Fruit fly (Drosophila melanogaster) whole organism, embryonic: ENCODE measurements around the gene CG8861.

Experiments used
- Blimp-1 ChIP-seq: fragments of 200-800 bp; sonication (Bioruptor generic); optimal IDR thresholded peaks from 3 replicates; lab custom pipeline; 2018; ENCODE audit warnings: missing biosample characterization, missing genetic modification characterization, mild to moderate bottlenecking, moderate library complexity, missing genetic modification reagents
- CG10979 ChIP-seq: fragments of 200-800 bp; sonication (Bioruptor generic); optimal IDR thresholded peaks from 2 replicates; lab custom pipeline; 2018; ENCODE audit warnings: missing biosample characterization, mild to moderate bottlenecking, missing genetic modification characterization, moderate library complexity
- CG13287 ChIP-seq: fragments of 200-800 bp; sonication (Bioruptor generic); IDR thresholded peaks from 2 replicates; pipeline ENCODE4 v1.3.6; 2022; ENCODE audit warnings: missing biosample characterization, missing genetic modification characterization; ENCODE audit not compliant: partially characterized antibody
- CG14441 ChIP-seq: fragments of 200-800 bp; sonication (Bioruptor generic); IDR thresholded peaks from 2 replicates; pipeline ENCODE4 v1.3.6; 2022; ENCODE audit warnings: missing biosample characterization, missing genetic modification characterization
- CG1602 ChIP-seq: fragments of 200-800 bp; sonication (Bioruptor generic); optimal IDR thresholded peaks from 3 replicates; lab custom pipeline; 2016; ENCODE audit warnings: missing biosample characterization, missing genetic modification characterization
- CG1603 ChIP-seq: fragments of 200-800 bp; sonication (Bioruptor generic); optimal IDR thresholded peaks from 2 replicates; lab custom pipeline; 2019; ENCODE audit warnings: missing biosample characterization, mild to moderate bottlenecking, missing genetic modification characterization, moderate library complexity
- CG2120 ChIP-seq: fragments of 200-800 bp; sonication (Bioruptor generic); optimal IDR thresholded peaks from 3 replicates; lab custom pipeline; 2016; ENCODE audit warnings: missing biosample characterization, missing genetic modification characterization
- CG2712 ChIP-seq: fragments of 200-800 bp; optimal IDR thresholded peaks from 3 replicates; lab custom pipeline; 2019; ENCODE audit warnings: missing biosample characterization, mild to moderate bottlenecking, missing genetic modification characterization, moderate library complexity
- CG2875 ChIP-seq: fragments of 200-800 bp; sonication (Bioruptor generic); optimal IDR thresholded peaks from 2 replicates; lab custom pipeline; 2017; ENCODE audit warnings: missing biosample characterization, mild to moderate bottlenecking, missing genetic modification characterization, missing genetic modification reagents
- CG30431 ChIP-seq: fragments of 200-800 bp; sonication (Bioruptor generic); optimal IDR thresholded peaks from 2 replicates; lab custom pipeline; 2017; ENCODE audit warnings: missing biosample characterization, missing genetic modification characterization
- CG31224 ChIP-seq: fragments of 200-800 bp; sonication (Bioruptor generic); IDR thresholded peaks from 2 replicates; pipeline ENCODE4 v1.3.6; 2022; ENCODE audit warnings: missing biosample characterization, missing genetic modification characterization
- CG32532 ChIP-seq: fragments of 200-800 bp; sonication (Bioruptor generic); IDR thresholded peaks from 2 replicates; pipeline ENCODE4 v1.3.6; 2022; ENCODE audit warnings: missing biosample characterization, missing genetic modification characterization
- CG33557 ChIP-seq: fragments of 200-800 bp; sonication (Bioruptor generic); optimal IDR thresholded peaks from 2 replicates; lab custom pipeline; 2019; ENCODE audit warnings: missing biosample characterization, mild to moderate bottlenecking, missing genetic modification characterization, moderate library complexity
- CG3847 ChIP-seq: fragments of 200-800 bp; sonication (Bioruptor generic); IDR thresholded peaks from 2 replicates; pipeline ENCODE4 v1.3.6; 2022; ENCODE audit warnings: missing biosample characterization, missing genetic modification characterization
- CG4328 ChIP-seq: fragments of 200-800 bp; sonication (Bioruptor generic); optimal IDR thresholded peaks from 3 replicates; lab custom pipeline; 2017; ENCODE audit warnings: missing biosample characterization, missing genetic modification reagents, missing genetic modification characterization
- CG4360 ChIP-seq: fragments of 200-800 bp; sonication (Bioruptor generic); IDR thresholded peaks from 2 replicates; pipeline ENCODE4 v1.3.6; 2022; ENCODE audit warnings: missing biosample characterization, missing genetic modification characterization
- CG4424 ChIP-seq: fragments of 200-800 bp; sonication (Bioruptor generic); optimal IDR thresholded peaks from 3 replicates; lab custom pipeline; 2016; ENCODE audit warnings: missing biosample characterization, missing genetic modification characterization
- CG6689 ChIP-seq: fragments of 200-800 bp; sonication (Bioruptor generic); IDR thresholded peaks from 2 replicates; pipeline ENCODE4 v1.3.6; 2022; ENCODE audit warnings: missing biosample characterization, missing genetic modification characterization
- CG7372 ChIP-seq: fragments of 200-800 bp; sonication (Bioruptor generic); IDR thresholded peaks from 2 replicates; pipeline ENCODE4 v1.3.6; 2022; ENCODE audit warnings: missing biosample characterization, missing genetic modification characterization
- CkIIα-i1 ChIP-seq: fragments of 200-800 bp; sonication (Bioruptor generic); IDR thresholded peaks from 2 replicates; pipeline ENCODE4 v1.3.6; 2022; ENCODE audit warnings: missing biosample characterization, missing genetic modification characterization
- Doc3 ChIP-seq: fragments of 200-800 bp; sonication (Bioruptor generic); IDR thresholded peaks from 3 replicates; pipeline ENCODE4 v1.3.6; 2022; ENCODE audit warnings: missing biosample characterization, missing genetic modification characterization; ENCODE audit not compliant: partially characterized antibody
- Drgx ChIP-seq: fragments of 200-800 bp; sonication (Bioruptor generic); IDR thresholded peaks from 2 replicates; pipeline ENCODE4 v1.3.6; 2022; ENCODE audit warnings: missing biosample characterization, missing genetic modification characterization
- ERR ChIP-seq: fragments of 200-800 bp; sonication (Bioruptor generic); optimal IDR thresholded peaks from 2 replicates; lab custom pipeline; 2016; ENCODE audit warnings: missing biosample characterization, missing genetic modification characterization
- Ets65A ChIP-seq: fragments of 200-800 bp; sonication (Bioruptor generic); peaks from one replicate; lab custom pipeline; 2016; ENCODE audit warnings: missing biosample characterization, missing genetic modification characterization
- Fer1 ChIP-seq: fragments of 200-800 bp; sonication (Bioruptor generic); optimal IDR thresholded peaks from 2 replicates; lab custom pipeline; 2017; ENCODE audit warnings: missing biosample characterization, mild to moderate bottlenecking, missing genetic modification characterization
- Fer2 ChIP-seq: fragments of 200-800 bp; sonication (Bioruptor generic); optimal IDR thresholded peaks from 2 replicates; lab custom pipeline; 2018; ENCODE audit warnings: missing biosample characterization, mild to moderate bottlenecking, missing genetic modification characterization, moderate library complexity
- HLH3B ChIP-seq: fragments of 200-800 bp; sonication (Bioruptor generic); IDR thresholded peaks from 2 replicates; pipeline ENCODE4 v1.3.6; 2022; ENCODE audit warnings: missing biosample characterization, missing genetic modification characterization
- HLH54F ChIP-seq: fragments of 200-800 bp; sonication (Bioruptor generic); optimal IDR thresholded peaks from 3 replicates; lab custom pipeline; 2016; ENCODE audit warnings: missing biosample characterization, missing genetic modification characterization
- MESR4 ChIP-seq: fragments of 200-800 bp; sonication (Bioruptor generic); optimal IDR thresholded peaks from 2 replicates; lab custom pipeline; 2018; ENCODE audit warnings: missing biosample characterization, mild to moderate bottlenecking, missing genetic modification characterization, moderate library complexity
- Mrtf ChIP-seq: fragments of 200-800 bp; sonication (Bioruptor generic); IDR thresholded peaks from 3 replicates; pipeline ENCODE4 v1.3.6; 2022; ENCODE audit warnings: missing biosample characterization, missing genetic modification characterization
- Myb ChIP-seq: fragments of 200-800 bp; sonication (Bioruptor generic); optimal IDR thresholded peaks from 2 replicates; lab custom pipeline; 2016; ENCODE audit warnings: missing biosample characterization, missing genetic modification characterization
- Oli ChIP-seq: fragments of 200-800 bp; sonication (Bioruptor generic); optimal IDR thresholded peaks from 2 replicates; lab custom pipeline; 2018; ENCODE audit warnings: missing biosample characterization, mild to moderate bottlenecking, missing genetic modification characterization, moderate library complexity
- Opbp ChIP-seq: fragments of 200-800 bp; sonication (Bioruptor generic); IDR thresholded peaks from 3 replicates; pipeline ENCODE4 v1.3.6; 2022; ENCODE audit warnings: missing biosample characterization, missing genetic modification characterization; ENCODE audit not compliant: partially characterized antibody
- Ptx1 ChIP-seq: fragments of 200-800 bp; sonication (Bioruptor generic); IDR thresholded peaks from 2 replicates; pipeline ENCODE4 v1.3.6; 2022; ENCODE audit warnings: missing biosample characterization, missing genetic modification characterization
- Side ChIP-seq: fragments of 200-800 bp; sonication (Bioruptor generic); optimal IDR thresholded peaks from 2 replicates; lab custom pipeline; 2016; ENCODE audit warnings: missing biosample characterization, missing genetic modification characterization
- ac ChIP-seq: fragments of 200-800 bp; sonication (Bioruptor generic); optimal IDR thresholded peaks from 3 replicates; lab custom pipeline; 2017; ENCODE audit warnings: missing biosample characterization, mild to moderate bottlenecking, missing genetic modification characterization
- croc ChIP-seq: fragments of 200-800 bp; sonication (Bioruptor generic); conservative IDR thresholded peaks from 3 replicates; pipeline ENCODE4 v1.3.6; 2022; ENCODE audit warnings: missing biosample characterization, missing genetic modification characterization
- dmrt11E ChIP-seq: fragments of 200-800 bp; sonication (Bioruptor generic); optimal IDR thresholded peaks from 3 replicates; lab custom pipeline; 2018; ENCODE audit warnings: missing biosample characterization, mild to moderate bottlenecking, missing genetic modification characterization, moderate library complexity
- ind ChIP-seq: fragments of 200-800 bp; sonication (Bioruptor generic); optimal IDR thresholded peaks from 3 replicates; lab custom pipeline; 2016; ENCODE audit warnings: missing biosample characterization, missing genetic modification characterization
- lilli ChIP-seq: fragments of 200-800 bp; sonication (Bioruptor generic); optimal IDR thresholded peaks from 3 replicates; lab custom pipeline; 2016; ENCODE audit warnings: missing biosample characterization, missing genetic modification characterization
- mam ChIP-seq: fragments of 200-800 bp; sonication (Bioruptor generic); optimal IDR thresholded peaks from 3 replicates; lab custom pipeline; 2016; ENCODE audit warnings: missing biosample characterization, missing genetic modification characterization
- nmo ChIP-seq: fragments of 200-800 bp; sonication (Bioruptor generic); optimal IDR thresholded peaks from 2 replicates; lab custom pipeline; 2018; ENCODE audit warnings: missing biosample characterization, mild to moderate bottlenecking, missing genetic modification characterization, moderate library complexity
- nom ChIP-seq: fragments of 200-800 bp; sonication (Bioruptor generic); optimal IDR thresholded peaks from 2 replicates; lab custom pipeline; 2017; ENCODE audit warnings: missing biosample characterization, missing genetic modification characterization, mild to moderate bottlenecking, moderate library complexity, missing genetic modification reagents
- otp ChIP-seq: fragments of 200-800 bp; sonication (Bioruptor generic); IDR thresholded peaks from 3 replicates; pipeline ENCODE4, ENCODE4 v1.3.6; 2022; ENCODE audit warnings: missing biosample characterization, missing genetic modification characterization
- pfk ChIP-seq: fragments of 200-800 bp; sonication (Bioruptor generic); optimal IDR thresholded peaks from 2 replicates; lab custom pipeline; 2018; ENCODE audit warnings: missing biosample characterization, mild to moderate bottlenecking, missing genetic modification characterization, moderate library complexity
- prd ChIP-seq, 3 experiments: fragments of >200 bp in 2 of 3; fragments of 200-800 bp in 1 of 3; sonication (Bioruptor generic) in 1 of 3; optimal IDR thresholded peaks in 2 of 3; IDR thresholded peaks in 1 of 3; 2 replicates in 2 of 3; 3 replicates in 1 of 3; pipeline versions ENCODE4 v1.3.6 to Lab custom; 2017 to 2022; ENCODE audit warnings: missing biosample characterization in 1 of 3, missing genetic modification characterization in 1 of 3
- ro ChIP-seq: fragments of 200-800 bp; sonication (Bioruptor generic); IDR thresholded peaks from 2 replicates; pipeline ENCODE4 v1.3.6; 2022; ENCODE audit warnings: missing biosample characterization, missing genetic modification characterization
- slou ChIP-seq: fragments of 200-800 bp; sonication (Bioruptor generic); optimal IDR thresholded peaks from 3 replicates; lab custom pipeline; 2016; ENCODE audit warnings: missing biosample characterization, missing genetic modification characterization
- tap ChIP-seq: fragments of 200-800 bp; optimal IDR thresholded peaks from 3 replicates; lab custom pipeline; 2019; ENCODE audit warnings: missing biosample characterization, mild to moderate bottlenecking, missing genetic modification characterization, moderate library complexity
- ttk ChIP-seq: fragments of 200-800 bp; sonication (Bioruptor generic); IDR thresholded peaks from 2 replicates; pipeline ENCODE4 v2.1.2; 2022; ENCODE audit warnings: missing biosample characterization, missing genetic modification characterization

Gene CG8861

DNA sequence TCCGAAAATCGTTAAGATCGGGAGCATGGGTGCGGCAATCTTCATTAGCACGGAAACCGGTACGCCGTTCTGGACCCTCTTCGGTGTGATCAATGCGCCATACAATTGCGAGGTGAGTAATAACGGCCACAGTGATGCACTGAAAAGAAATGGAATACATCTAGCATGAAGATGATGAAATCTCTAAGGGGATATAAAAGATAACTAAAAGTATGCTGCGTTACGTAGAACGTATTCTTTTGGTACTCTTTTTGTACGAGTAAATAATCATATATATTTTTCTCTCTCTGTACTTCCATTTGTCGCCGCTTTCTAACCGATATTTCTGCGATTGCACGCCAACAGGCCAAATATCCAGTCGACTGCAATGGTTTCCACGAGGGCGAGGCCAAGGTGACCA, 77.4 kb downstream of the CG8861 start (continued):
- TF ChIP-seq CG7372 (GFP tag; lab: Robert Waterston, UW): no peak
- TF ChIP-seq otp: peak; percentile 41; the same call in 1 of the 3 replicates
- no peak for TF ChIP-seq Fer1 (GFP tag; lab: Kevin White, UChicago)
- no peak for TF ChIP-seq ac (GFP tag; lab: Kevin White, UChicago)
- TF ChIP-seq CG13287: no peak
- TF ChIP-seq HLH3B: peak; percentile 57; the same call in 1 of the 2 replicates
- peak; percentile 15 for TF ChIP-seq Oli
- TF ChIP-seq Side (GFP tag; lab: Kevin White, UChicago): no peak
- TF ChIP-seq croc: no peak; the same call in 2 of the 3 replicates
- no peak for TF ChIP-seq Mrtf
- TF ChIP-seq Ets65A: no peak
- no peak for TF ChIP-seq Myb (GFP tag; lab: Kevin White, UChicago)
- TF ChIP-seq MESR4 (GFP tag; lab: Kevin White, UChicago): no peak
- 0 out of 2 replicates have a peak, but pooled peaks have one; percentile 24 for TF ChIP-seq ttk (GFP tag; lab: Robert Waterston, UW)
- peak; percentile 84 for TF ChIP-seq Drgx (GFP tag; lab: Robert Waterston, UW)
- TF ChIP-seq CG10979 (tag; lab: Kevin White, UChicago): peak; percentile 46
- no peak for TF ChIP-seq prd (optimal IDR thresholded peaks at IDR 0.05; lab: Kevin White, UChicago)
- peak; percentile 66 for TF ChIP-seq prd (GFP tag; IDR thresholded peaks at IDR 0.05; lab: Robert Waterston, UW)
- peak; percentile 10 for TF ChIP-seq CG4424 (GFP tag; lab: Kevin White, UChicago)
- no peak for TF ChIP-seq tap (tag; lab: Kevin White, UChicago)
- TF ChIP-seq CG4360: 0 out of 2 replicates have a peak, but pooled peaks have one; percentile 11
- 0 out of 2 replicates have a peak, but pooled peaks have one; percentile 7 for TF ChIP-seq CG31224 (GFP tag; lab: Robert Waterston, UW)
- peak; percentile 32 for TF ChIP-seq nmo (GFP tag; lab: Kevin White, UChicago)
- peak; percentile 52; the same call in 1 of the 2 replicates for TF ChIP-seq CG6689 (GFP tag; lab: Robert Waterston, UW)
- 0 out of 2 replicates have a peak, but pooled peaks have one; percentile 20 for TF ChIP-seq CG32532
- peak; percentile 36; the same call in 1 of the 2 replicates for TF ChIP-seq CG3847 (GFP tag; lab: Robert Waterston, UW)
- peak; percentile 27 for TF ChIP-seq CG2875 (GFP tag; lab: Kevin White, UChicago)
- TF ChIP-seq nom (GFP tag; lab: Kevin White, UChicago): no peak
- no peak for TF ChIP-seq Fer2 (tag; lab: Kevin White, UChicago)
- TF ChIP-seq CG14441 (GFP tag; lab: Robert Waterston, UW): no peak; the same call in 1 of the 2 replicates
- no peak for TF ChIP-seq CG1602 (GFP tag; lab: Kevin White, UChicago)
- no peak for TF ChIP-seq pfk (GFP tag; lab: Kevin White, UChicago)
- no peak for TF ChIP-seq ERR
- TF ChIP-seq Doc3 (GFP tag; lab: Robert Waterston, UW): no peak
- peak; percentile 39 for TF ChIP-seq Ptx1 (GFP tag; lab: Robert Waterston, UW)
- no peak for TF ChIP-seq CkIIα-i1 (GFP tag; lab: Robert Waterston, UW)
- no peak for TF ChIP-seq HLH54F (GFP tag; lab: Kevin White, UChicago)
- TF ChIP-seq lilli: peak; percentile 3
- no peak for TF ChIP-seq slou
- TF ChIP-seq CG30431 (GFP tag; lab: Kevin White, UChicago): peak; percentile 35
- no peak for TF ChIP-seq CG33557
- peak; percentile 54 for TF ChIP-seq CG1603 (tag; lab: Kevin White, UChicago)
- no peak for TF ChIP-seq mam (GFP tag; lab: Kevin White, UChicago)
- peak; percentile 40 for TF ChIP-seq Blimp-1 (GFP tag; lab: Kevin White, UChicago)
- TF ChIP-seq CG2120 (GFP tag; lab: Kevin White, UChicago): no peak
- peak; percentile 45 for TF ChIP-seq CG2712
- no peak for TF ChIP-seq CG4328 (GFP tag; lab: Kevin White, UChicago)
- TF ChIP-seq dmrt11E: peak; percentile 51
- no peak for TF ChIP-seq Opbp (GFP tag; lab: Robert Waterston, UW)
- peak; percentile 10 for TF ChIP-seq ind (GFP tag; lab: Kevin White, UChicago)
- no peak for TF ChIP-seq ro (GFP tag; lab: Robert Waterston, UW)
